Fruit fly (Drosophila melanogaster) whole organism, embryonic: Measurements from ENCODE around the gene Rpp14b.

Experiments
- Abd-B ChIP-seq: fragments of 200-800 bp; sonication (Bioruptor generic); optimal IDR thresholded peaks from 2 replicates; lab custom pipeline; 2018; ENCODE audit warnings: missing biosample characterization, mild to moderate bottlenecking, missing genetic modification characterization, moderate library complexity
- Adf1 ChIP-seq: fragments of 200-800 bp; sonication (Bioruptor generic); IDR thresholded peaks from 2 replicates; pipeline ENCODE4 v1.3.6; 2022; ENCODE audit warnings: missing biosample characterization, missing genetic modification characterization
- CG15073 ChIP-seq: fragments of 200-800 bp; sonication (Bioruptor generic); optimal IDR thresholded peaks from 2 replicates; lab custom pipeline; 2016; ENCODE audit warnings: missing biosample characterization, missing genetic modification characterization
- CG15601 ChIP-seq: fragments of 200-800 bp; sonication (Bioruptor generic); optimal IDR thresholded peaks from 3 replicates; lab custom pipeline; 2019; ENCODE audit warnings: missing biosample characterization, mild to moderate bottlenecking, missing genetic modification characterization, moderate library complexity
- CG17328 ChIP-seq: fragments of 200-800 bp; sonication (Bioruptor generic); IDR thresholded peaks from 2 replicates; pipeline ENCODE4 v1.3.6; 2022; ENCODE audit warnings: missing biosample characterization, missing genetic modification characterization
- CG17912 ChIP-seq: fragments of 200-800 bp; sonication (Bioruptor generic); optimal IDR thresholded peaks from 2 replicates; lab custom pipeline; 2018; ENCODE audit warnings: missing biosample characterization, mild to moderate bottlenecking, missing genetic modification characterization
- CG2116 ChIP-seq: fragments of 200-800 bp; sonication (Bioruptor generic); optimal IDR thresholded peaks from 3 replicates; lab custom pipeline; 2018; ENCODE audit warnings: missing biosample characterization, mild to moderate bottlenecking, missing genetic modification characterization
- CG32532 ChIP-seq: fragments of 200-800 bp; sonication (Bioruptor generic); IDR thresholded peaks from 2 replicates; pipeline ENCODE4 v1.3.6; 2022; ENCODE audit warnings: missing biosample characterization, missing genetic modification characterization
- CG32767 ChIP-seq: fragments of 200-800 bp; sonication (Bioruptor generic); IDR thresholded peaks from 2 replicates; pipeline ENCODE4 v1.3.6; 2022; ENCODE audit warnings: missing biosample characterization, missing genetic modification characterization
- CG34224 ChIP-seq: fragments of 200-800 bp; sonication (Bioruptor generic); IDR thresholded peaks from 3 replicates; pipeline ENCODE4 v1.3.6; 2022; ENCODE audit warnings: missing biosample characterization, missing genetic modification characterization; ENCODE audit not compliant: partially characterized antibody
- CG34376 ChIP-seq: fragments of 200-800 bp; sonication (Bioruptor generic); optimal IDR thresholded peaks from 2 replicates; lab custom pipeline; 2018; ENCODE audit warnings: missing biosample characterization, mild to moderate bottlenecking, missing genetic modification characterization
- CG4360 ChIP-seq: fragments of 200-800 bp; sonication (Bioruptor generic); IDR thresholded peaks from 2 replicates; pipeline ENCODE4 v1.3.6; 2022; ENCODE audit warnings: missing biosample characterization, missing genetic modification characterization
- CG6813 ChIP-seq: fragments of 200-800 bp; sonication (Bioruptor generic); optimal IDR thresholded peaks from 2 replicates; lab custom pipeline; 2017; ENCODE audit warnings: missing biosample characterization, missing genetic modification characterization, mild to moderate bottlenecking, moderate library complexity, missing genetic modification reagents
- CG7357 ChIP-seq: fragments of 200-800 bp; sonication (Bioruptor generic); IDR thresholded peaks from 3 replicates; pipeline ENCODE4 v1.3.6; 2022; ENCODE audit warnings: missing biosample characterization, missing genetic modification characterization
- CG8388 ChIP-seq: fragments of 200-800 bp; sonication (Bioruptor generic); optimal IDR thresholded peaks from 2 replicates; lab custom pipeline; 2019; ENCODE audit warnings: missing biosample characterization, mild to moderate bottlenecking, missing genetic modification characterization, moderate library complexity
- CG9727 ChIP-seq: fragments of 200-800 bp; sonication (Bioruptor generic); optimal IDR thresholded peaks from 3 replicates; lab custom pipeline; 2017; ENCODE audit warnings: missing biosample characterization, mild to moderate bottlenecking, missing genetic modification characterization
- Camta ChIP-seq: fragments of 200-800 bp; sonication (Bioruptor generic); optimal IDR thresholded peaks from 2 replicates; lab custom pipeline; 2016; ENCODE audit warnings: missing biosample characterization, missing genetic modification characterization
- CoRest ChIP-seq: fragments of 200-800 bp; sonication (Bioruptor generic); optimal IDR thresholded peaks from 3 replicates; lab custom pipeline; 2018; ENCODE audit warnings: missing biosample characterization, mild to moderate bottlenecking, missing genetic modification characterization, moderate library complexity
- Doc3 ChIP-seq: fragments of 200-800 bp; sonication (Bioruptor generic); IDR thresholded peaks from 3 replicates; pipeline ENCODE4 v1.3.6; 2022; ENCODE audit warnings: missing biosample characterization, missing genetic modification characterization; ENCODE audit not compliant: partially characterized antibody
- E2f1 ChIP-seq: fragments of 200-800 bp; sonication (Bioruptor generic); IDR thresholded peaks from 2 replicates; pipeline ENCODE4 v1.3.6; 2022; ENCODE audit warnings: missing biosample characterization, missing genetic modification characterization
- E2f2 ChIP-seq: fragments of 200-800 bp; sonication (Bioruptor generic); IDR thresholded peaks from 2 replicates; pipeline ENCODE4 v1.3.6; 2022; ENCODE audit warnings: missing biosample characterization, missing genetic modification characterization
- HHEX ChIP-seq: fragments of 200-800 bp; sonication (Bioruptor generic); optimal IDR thresholded peaks from 3 replicates; lab custom pipeline; 2017; ENCODE audit warnings: missing biosample characterization, mild to moderate bottlenecking, missing genetic modification characterization, missing genetic modification reagents
- HLH54F ChIP-seq: fragments of 200-800 bp; sonication (Bioruptor generic); optimal IDR thresholded peaks from 3 replicates; lab custom pipeline; 2016; ENCODE audit warnings: missing biosample characterization, missing genetic modification characterization
- Hmr ChIP-seq: fragments of 200-800 bp; sonication (Bioruptor generic); optimal IDR thresholded peaks from 3 replicates; lab custom pipeline; 2017; ENCODE audit warnings: mild to moderate bottlenecking, missing biosample characterization, missing genetic modification reagents, missing genetic modification characterization
- Lhr ChIP-seq: fragments of 200-800 bp; sonication (Bioruptor generic); optimal IDR thresholded peaks from 3 replicates; lab custom pipeline; 2017; ENCODE audit warnings: mild to moderate bottlenecking, missing biosample characterization, missing genetic modification reagents, missing genetic modification characterization
- Lpt ChIP-seq: fragments of >200 bp; optimal IDR thresholded peaks from 2 replicates; lab custom pipeline; 2018; ENCODE audit warnings: missing biosample characterization, missing genetic modification characterization
- Max ChIP-seq: fragments of 200-800 bp; sonication (Bioruptor generic); optimal IDR thresholded peaks from 2 replicates; lab custom pipeline; 2016; ENCODE audit warnings: missing biosample characterization, mild to moderate bottlenecking, missing genetic modification characterization
- Oaz ChIP-seq: fragments of 200-800 bp; sonication (Bioruptor generic); IDR thresholded peaks from 2 replicates; pipeline ENCODE4 v1.3.6; 2022; ENCODE audit warnings: missing biosample characterization, missing genetic modification characterization
- Scr ChIP-seq: fragments of 200-800 bp; sonication (Bioruptor generic); IDR thresholded peaks from 2 replicates; pipeline ENCODE4 v1.3.6; 2022; ENCODE audit warnings: missing biosample characterization, missing genetic modification characterization; ENCODE audit not compliant: partially characterized antibody
- Stat92E ChIP-seq, 3 experiments: fragments of >200 bp in 2 of 3; fragments of 200-800 bp in 1 of 3; sonication (Bioruptor generic) in 1 of 3; optimal IDR thresholded peaks; 2 replicates each; lab custom pipeline; 2017 to 2019; ENCODE audit warnings: missing biosample characterization in 3 of 3, missing genetic modification characterization in 3 of 3, mild to moderate bottlenecking in 1 of 3, moderate library complexity in 1 of 3
- amos ChIP-seq: fragments of 200-800 bp; sonication (Bioruptor generic); IDR thresholded peaks from 2 replicates; pipeline ENCODE4 v1.3.6; 2022; ENCODE audit warnings: missing biosample characterization, missing genetic modification characterization; ENCODE audit not compliant: partially characterized antibody
- ash1 ChIP-seq: fragments of 200-800 bp; sonication (Bioruptor generic); optimal IDR thresholded peaks from 2 replicates; lab custom pipeline; 2018; ENCODE audit warnings: missing biosample characterization, mild to moderate bottlenecking, missing genetic modification characterization
- br ChIP-seq: fragments of >200 bp; optimal IDR thresholded peaks from 2 replicates; lab custom pipeline; 2017
- dmrt99B ChIP-seq: fragments of 200-800 bp; sonication (Bioruptor generic); optimal IDR thresholded peaks from 2 replicates; lab custom pipeline; 2018; ENCODE audit warnings: missing biosample characterization, mild to moderate bottlenecking, missing genetic modification characterization, moderate library complexity
- dysf ChIP-seq: fragments of 200-800 bp; sonication (Bioruptor generic); IDR thresholded peaks from 3 replicates; pipeline ENCODE4 v1.3.6; 2022; ENCODE audit warnings: missing biosample characterization, missing genetic modification characterization
- eyg ChIP-seq: fragments of 200-800 bp; sonication (Bioruptor generic); optimal IDR thresholded peaks from 3 replicates; lab custom pipeline; 2016; ENCODE audit warnings: missing biosample characterization, missing genetic modification characterization
- gcm ChIP-seq: fragments of 200-800 bp; sonication (Bioruptor generic); optimal IDR thresholded peaks from 2 replicates; lab custom pipeline; 2019; ENCODE audit warnings: missing biosample characterization, mild to moderate bottlenecking, missing genetic modification characterization, moderate library complexity
- grn ChIP-seq: fragments of 200-800 bp; sonication (Bioruptor generic); optimal IDR thresholded peaks from 3 replicates; lab custom pipeline; 2017; ENCODE audit warnings: missing biosample characterization, missing genetic modification characterization
- h ChIP-seq: fragments of >200 bp; optimal IDR thresholded peaks from 2 replicates; lab custom pipeline; 2017
- hbn ChIP-seq: fragments of 200-800 bp; sonication (Bioruptor generic); IDR thresholded peaks from 2 replicates; pipeline ENCODE4 v1.3.6; 2022; ENCODE audit warnings: missing biosample characterization, missing genetic modification characterization; ENCODE audit not compliant: partially characterized antibody
- jing ChIP-seq: fragments of 200-800 bp; sonication (Bioruptor generic); optimal IDR thresholded peaks from 2 replicates; lab custom pipeline; 2018; ENCODE audit warnings: missing biosample characterization, mild to moderate bottlenecking, missing genetic modification characterization
- knrl ChIP-seq: fragments of 200-800 bp; sonication (Bioruptor generic); IDR thresholded peaks from 3 replicates; pipeline ENCODE4 v1.3.6; 2022; ENCODE audit warnings: missing biosample characterization, missing genetic modification characterization; ENCODE audit not compliant: partially characterized antibody
- pzg ChIP-seq: fragments of 200-800 bp; sonication (Bioruptor generic); optimal IDR thresholded peaks from 3 replicates; lab custom pipeline; 2018; ENCODE audit warnings: missing biosample characterization, mild to moderate bottlenecking, missing genetic modification characterization, moderate library complexity
- sisA ChIP-seq: fragments of 200-800 bp; sonication (Bioruptor generic); IDR thresholded peaks from 2 replicates; pipeline ENCODE4 v1.3.6; 2022; ENCODE audit warnings: missing biosample characterization, missing genetic modification characterization
- sob ChIP-seq: fragments of 200-800 bp; sonication (Bioruptor generic); IDR thresholded peaks from 2 replicates; pipeline ENCODE4 v1.3.6; 2022; ENCODE audit warnings: missing biosample characterization, missing genetic modification characterization
- trh ChIP-seq: fragments of 200-800 bp; sonication (Bioruptor generic); optimal IDR thresholded peaks from 2 replicates; lab custom pipeline; 2016; ENCODE audit warnings: missing biosample characterization, missing genetic modification characterization
- wor ChIP-seq: fragments of 200-800 bp; sonication (Bioruptor generic); IDR thresholded peaks from 2 replicates; pipeline ENCODE4 v1.3.6; 2022; ENCODE audit warnings: missing biosample characterization, missing genetic modification characterization
- zen ChIP-seq: fragments of 200-800 bp; sonication (Bioruptor generic); optimal IDR thresholded peaks from 3 replicates; lab custom pipeline; 2018; ENCODE audit warnings: missing biosample characterization, mild to moderate bottlenecking, missing genetic modification characterization, moderate library complexity

Rpp14b gene

DNA sequence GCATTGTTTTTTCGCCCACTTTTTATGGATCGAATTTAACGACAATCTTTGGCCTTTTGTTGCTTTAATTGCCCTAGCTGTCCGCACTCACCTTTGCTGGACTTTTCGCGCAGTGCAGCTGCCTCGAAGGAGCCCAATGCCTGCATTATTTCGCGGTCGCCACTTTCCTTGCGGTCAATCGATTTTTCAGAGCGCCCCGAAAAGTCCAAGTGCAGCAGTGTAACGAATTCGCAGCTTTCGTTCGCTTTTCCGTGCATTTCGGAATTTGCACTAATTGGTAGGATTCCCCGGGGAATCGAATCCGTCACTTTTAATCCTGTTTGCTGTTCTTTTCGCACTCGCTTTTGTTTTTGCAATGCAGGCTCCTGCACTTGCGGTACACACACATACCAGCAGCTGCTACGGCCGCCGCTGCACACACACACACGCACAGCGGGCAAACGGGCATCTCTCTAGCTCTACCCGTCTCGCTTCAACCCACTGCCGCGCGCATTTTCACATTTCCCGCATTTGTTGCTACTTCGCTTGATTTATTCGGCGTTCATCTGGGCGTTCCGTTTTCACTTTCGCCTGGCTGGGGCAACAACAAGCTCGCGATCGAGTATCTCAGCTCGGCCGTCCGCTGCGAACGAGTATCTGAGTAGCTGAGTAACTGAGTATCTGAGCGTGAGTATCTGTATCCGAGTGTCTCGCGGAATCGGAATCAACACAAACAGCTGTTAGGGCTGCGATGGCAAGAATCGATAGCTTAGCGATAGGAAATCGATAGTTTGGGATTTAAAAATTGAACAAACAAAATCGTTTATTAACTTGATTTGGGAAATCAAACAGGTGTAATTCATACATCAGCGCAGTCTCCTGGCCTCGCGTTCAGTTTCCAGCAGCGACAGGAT, 34.0 kb upstream of the Rpp14b start, which contains the start of gene Mgat2 (continued):
- TF ChIP-seq trh (GFP tag; lab: Kevin White, UChicago) (no peak), Oaz (GFP tag; lab: Robert Waterston, UW) (no peak), CoRest (no peak), CG32532 (GFP tag; lab: Robert Waterston, UW) (peak; percentile 21; the same call in 1 of the 2 replicates), CG9727 (GFP tag; lab: Kevin White, UChicago) (peak; percentile 38), CG6813 (GFP tag; lab: Kevin White, UChicago) (peak; percentile 55), CG34224 (peak; percentile 97), h (lab: Kevin White, UChicago) (no peak), CG17912 (GFP tag; lab: Kevin White, UChicago) (no peak), pzg (peak; percentile 24), Lhr (GFP tag; lab: Kevin White, UChicago) (no peak), jing (GFP tag; lab: Kevin White, UChicago) (no peak), Abd-B (GFP tag; lab: Kevin White, UChicago) (no peak), zen (tag; lab: Kevin White, UChicago) (no peak), CG4360 (GFP tag; lab: Robert Waterston, UW) (peak; percentile 92), br (lab: Kevin White, UChicago) (no peak), Camta (no peak), Max (GFP tag; lab: Kevin White, UChicago) (peak; percentile 3), dysf (GFP tag; lab: Robert Waterston, UW) (no peak), Stat92E (GFP tag; optimal IDR thresholded peaks at IDR 0.05; lab: Kevin White, UChicago) (peak in 1 of 3 experiments; percentile 88), E2f1 (GFP tag; lab: Robert Waterston, UW) (peak; percentile 49; the same call in 1 of the 2 replicates), gcm (GFP tag; lab: Kevin White, UChicago) (peak; percentile 97), dmrt99B (tag; lab: Kevin White, UChicago) (no peak), knrl (GFP tag; lab: Robert Waterston, UW) (peak; percentile 81; the same call in 2 of the 3 replicates), grn (GFP tag; lab: Kevin White, UChicago) (peak; percentile 27), Lpt (GFP tag; lab: Kevin White, UChicago) (no peak), CG7357 (no peak), CG8388 (GFP tag; lab: Kevin White, UChicago) (peak; percentile 10), sisA (GFP tag; lab: Robert Waterston, UW) (no peak), CG2116 (GFP tag; lab: Kevin White, UChicago) (no peak), CG17328 (GFP tag; lab: Robert Waterston, UW) (no peak), HHEX (GFP tag; lab: Kevin White, UChicago) (peak; percentile 18), Adf1 (GFP tag; lab: Robert Waterston, UW) (peak; percentile 61; the same call in 1 of the 2 replicates), eyg (GFP tag; lab: Kevin White, UChicago) (peak; percentile 35), Scr (GFP tag; lab: Robert Waterston, UW) (peak; percentile 91), ash1 (GFP tag; lab: Kevin White, UChicago) (peak; percentile 62), Hmr (GFP tag; lab: Kevin White, UChicago) (peak; percentile 31), CG32767 (GFP tag; lab: Robert Waterston, UW) (peak; percentile 28; the same call in 1 of the 2 replicates), Doc3 (peak; percentile 94), CG15601 (tag; lab: Kevin White, UChicago) (peak; percentile 71), amos (GFP tag; lab: Robert Waterston, UW) (peak; percentile 85), wor (no peak), HLH54F (no peak), CG34376 (GFP tag; lab: Kevin White, UChicago) (peak; percentile 84), CG15073 (GFP tag; lab: Kevin White, UChicago) (no peak), sob (GFP tag; lab: Robert Waterston, UW) (peak; percentile 37; the same call in 1 of the 2 replicates), E2f2 (peak; percentile 85), hbn (peak; percentile 89)
